Fruit fly (Drosophila melanogaster): ENCODE results near the gene CG7246.

Gene CG7246

dm6 chrX:9122492-9122891 is 41.6 kb upstream of the CG7246 start (continued):
- TF ChIP-seq CG14014 (GFP tag; IDR thresholded peaks at IDR 0.05) (0 out of 2 replicates have a peak, but pooled peaks have one; percentile 7), gt (GFP tag; IDR thresholded peaks at IDR 0.05) (no peak), lmd (GFP tag; IDR thresholded peaks at IDR 0.05) (no peak)

DNA sequence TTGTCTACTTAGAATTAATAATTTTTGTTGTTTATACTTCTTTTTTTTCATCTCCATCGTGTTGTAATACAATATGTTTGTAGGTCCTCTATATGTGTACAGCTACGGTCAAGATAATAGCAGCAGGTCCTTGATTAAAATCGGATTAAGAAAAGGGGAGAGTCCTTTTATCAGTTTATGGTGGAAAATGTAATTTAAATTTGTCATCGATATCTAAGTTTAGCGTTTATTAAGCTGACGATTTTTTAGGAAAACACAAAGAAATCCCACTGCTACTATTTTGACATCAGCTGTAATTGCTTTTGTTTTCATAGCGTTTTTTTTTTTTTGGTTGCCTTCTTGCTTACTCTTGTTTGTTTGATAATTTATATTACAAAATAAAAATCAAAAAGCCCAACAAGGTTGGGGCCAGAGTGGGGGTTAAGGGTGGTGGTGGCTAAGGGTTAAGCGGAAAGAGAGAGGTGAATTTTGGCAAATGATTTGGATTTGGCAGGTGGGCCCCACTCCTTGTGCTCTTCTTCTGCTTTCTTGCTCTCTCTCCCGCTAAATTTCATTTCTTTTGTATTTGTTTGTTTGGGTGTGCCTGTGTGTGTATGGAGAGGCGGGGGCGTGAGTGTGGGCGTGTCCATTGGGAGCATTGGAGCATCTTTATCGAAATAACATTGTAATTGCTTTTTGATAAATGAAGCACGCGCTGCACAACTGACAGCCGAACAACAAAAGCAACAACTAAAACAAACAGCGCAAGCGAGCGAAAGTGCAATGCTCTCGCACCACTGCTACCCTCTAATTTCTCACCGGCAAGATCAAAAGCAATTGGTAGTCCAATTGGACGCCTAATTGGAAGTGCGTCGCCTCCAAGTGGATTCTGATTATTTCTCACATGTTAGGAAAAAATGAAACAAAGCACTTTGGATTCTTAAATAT is 40.2 kb upstream of the CG7246 start:
- TF ChIP-seq CG18619 (GFP tag; optimal IDR thresholded peaks at IDR 0.05): peak; percentile 5
- no peak for TF ChIP-seq odd (GFP tag; optimal IDR thresholded peaks at IDR 0.05)
- peak; percentile 9 for TF ChIP-seq CG7786 (GFP tag; optimal IDR thresholded peaks at IDR 0.05)
- TF ChIP-seq CG11696 (GFP tag; IDR thresholded peaks at IDR 0.05): peak; percentile 87
- peak; percentile 41 for TF ChIP-seq lilli (GFP tag; optimal IDR thresholded peaks at IDR 0.05)
- no peak for TF ChIP-seq ro (GFP tag; IDR thresholded peaks at IDR 0.05)
- TF ChIP-seq vvl (GFP tag; IDR thresholded peaks at IDR 0.05): peak; percentile 55
- TF ChIP-seq sisA (GFP tag; IDR thresholded peaks at IDR 0.05): peak; percentile 40; the same call in 1 of the 2 replicates
- 0 out of 2 replicates have a peak, but pooled peaks have one; percentile 32 for TF ChIP-seq E2f1 (GFP tag; IDR thresholded peaks at IDR 0.05)
- TF ChIP-seq CG12659 (GFP tag; optimal IDR thresholded peaks at IDR 0.05): peak; percentile 9
- TF ChIP-seq CG42726 (GFP tag; IDR thresholded peaks at IDR 0.05; ENCODE audit: partially characterized antibody): no peak
- TF ChIP-seq Fer3 (tag; optimal IDR thresholded peaks at IDR 0.05): peak; percentile 50
- peak; percentile 46; the same call in 1 of the 2 replicates for TF ChIP-seq Ptx1 (GFP tag; IDR thresholded peaks at IDR 0.05)
- TF ChIP-seq cato (GFP tag; optimal IDR thresholded peaks at IDR 0.05; ENCODE audit: borderline replicate concordance): no peak
- peak; percentile 48; the same call in 1 of the 2 replicates for TF ChIP-seq Xrp1 (GFP tag; IDR thresholded peaks at IDR 0.05)
- peak in 1 of 3 experiments; percentile 33 for TF ChIP-seq lola (GFP tag; optimal IDR thresholded peaks at IDR 0.05)
- peak; percentile 40; the same call in 1 of the 3 replicates for TF ChIP-seq Mrtf (GFP tag; IDR thresholded peaks at IDR 0.05)
- TF ChIP-seq CG13424 (tag; optimal IDR thresholded peaks at IDR 0.05): peak; percentile 50
- peak; percentile 64 for TF ChIP-seq CG7839 (tag; optimal IDR thresholded peaks at IDR 0.05)
- peak; percentile 7 for TF ChIP-seq gro (GFP tag; optimal IDR thresholded peaks at IDR 0.05)
- TF ChIP-seq NK7.1 (GFP tag; optimal IDR thresholded peaks at IDR 0.05): peak; percentile 43
- TF ChIP-seq CG15011 (GFP tag; optimal IDR thresholded peaks at IDR 0.05): peak; percentile 14
- peak; percentile 23 for TF ChIP-seq Ssrp (tag; optimal IDR thresholded peaks at IDR 0.05)
- TF ChIP-seq CG7372 (GFP tag; IDR thresholded peaks at IDR 0.05): 0 out of 2 replicates have a peak, but pooled peaks have one; percentile 12
- peak; percentile 5 for TF ChIP-seq Mes4 (GFP tag; optimal IDR thresholded peaks at IDR 0.05)
- TF ChIP-seq fd96Cb (tag; optimal IDR thresholded peaks at IDR 0.05): peak; percentile 49
- TF ChIP-seq NfI (GFP tag; optimal IDR thresholded peaks at IDR 0.05): peak; percentile 28
- TF ChIP-seq ase (GFP tag; IDR thresholded peaks at IDR 0.05): no peak
- TF ChIP-seq CG17328 (GFP tag; IDR thresholded peaks at IDR 0.05): peak; percentile 26; the same call in 1 of the 2 replicates
- no peak for TF ChIP-seq CG10431 (GFP tag; optimal IDR thresholded peaks at IDR 0.05)
- TF ChIP-seq CG1603 (tag; optimal IDR thresholded peaks at IDR 0.05): peak; percentile 35
- TF ChIP-seq Six4 (GFP tag; optimal IDR thresholded peaks at IDR 0.05): peak; percentile 32
- TF ChIP-seq CG6854 (GFP tag; optimal IDR thresholded peaks at IDR 0.05): peak; percentile 18
- TF ChIP-seq ap (GFP tag; IDR thresholded peaks at IDR 0.05): no peak
- TF ChIP-seq Taf1 (GFP tag; IDR thresholded peaks at IDR 0.05): peak; percentile 19; the same call in 1 of the 2 replicates
- no peak for TF ChIP-seq mld (GFP tag; IDR thresholded peaks at IDR 0.05; ENCODE audit: partially characterized antibody)
- TF ChIP-seq CG8281 (tag; optimal IDR thresholded peaks at IDR 0.05): peak; percentile 31
- TF ChIP-seq row (GFP tag; IDR thresholded peaks at IDR 0.05): peak; percentile 57
- TF ChIP-seq prd (optimal IDR thresholded peaks at IDR 0.05): no peak
- 0 out of 3 replicates have a peak, but pooled peaks have one; percentile 43 for TF ChIP-seq prd (GFP tag; IDR thresholded peaks at IDR 0.05)
- peak; percentile 8 for TF ChIP-seq zen (tag; optimal IDR thresholded peaks at IDR 0.05)
- no peak for TF ChIP-seq CG9797 (GFP tag; optimal IDR thresholded peaks at IDR 0.05)
- peak; percentile 8 for TF ChIP-seq Hr3 (GFP tag; optimal IDR thresholded peaks at IDR 0.05)
